Worm (Caenorhabditis elegans) whole organism, L4 larva: ENCODE data around the gene T27E7.3.
"Not testable (repeated sequence)": the region's sequence is repeated elsewhere in the genome, so short reads cannot be mapped to it uniquely, and the experiment has no call there.

Experiments used
- F49E8.2 ChIP-seq: sonication (generic microtip); optimal IDR thresholded peaks from 2 replicates; lab custom pipeline; 2016; ENCODE audit warnings: missing compliant biosample characterization, mild to moderate bottlenecking, missing genetic modification characterization, borderline replicate concordance
- T26A8.4 ChIP-seq: fragments of 200-800 bp; sonication (Bioruptor generic); IDR thresholded peaks from 2 replicates; pipeline ENCODE4 v1.3.6; 2022; ENCODE audit warnings: missing genetic modification characterization, missing compliant biosample characterization
- ZK337.2 ChIP-seq: fragments of 200-800 bp; sonication (Bioruptor generic); IDR thresholded peaks from 2 replicates; pipeline ENCODE4 v1.3.6; 2022; ENCODE audit warnings: missing genetic modification reagents, missing genetic modification characterization, missing compliant biosample characterization
- aha-1 ChIP-seq: fragments of 150-350 bp; peaks from one replicate; lab custom pipeline; 2014; ENCODE audit warnings: missing biosample characterization, missing genetic modification characterization
- aly-2 ChIP-seq: sonication (generic microtip); optimal IDR thresholded peaks from 2 replicates; lab custom pipeline; 2018; ENCODE audit warnings: missing biosample characterization, missing genetic modification characterization
- ama-1 ChIP-seq: fragments of 150-350 bp; optimal IDR thresholded peaks from 2 replicates; lab custom pipeline; 2014; ENCODE audit warnings: inconsistent platforms, mixed read lengths
- ceh-20 ChIP-seq: fragments of 200-800 bp; sonication (Bioruptor generic); IDR thresholded peaks from 2 replicates; pipeline ENCODE4 v1.3.6; 2022; ENCODE audit warnings: missing genetic modification reagents, missing genetic modification characterization, missing compliant biosample characterization
- ceh-28 ChIP-seq: fragments of 150-350 bp; optimal IDR thresholded peaks from 2 replicates; lab custom pipeline; 2014; ENCODE audit warnings: missing biosample characterization, missing genetic modification reagents, missing genetic modification characterization
- ceh-82 ChIP-seq: sonication (generic microtip); optimal IDR thresholded peaks from 2 replicates; lab custom pipeline; 2017; ENCODE audit warnings: missing biosample characterization, missing genetic modification characterization
- ces-1 ChIP-seq: fragments of 150-350 bp; sonication (generic microtip); optimal IDR thresholded peaks from 4 replicates; lab custom pipeline; 2014; ENCODE audit warnings: missing biosample characterization, missing genetic modification reagents, missing genetic modification characterization
- ctbp-1 ChIP-seq: fragments of 200-800 bp; sonication (Bioruptor generic); IDR thresholded peaks from 2 replicates; pipeline ENCODE4 v1.3.6; 2022; ENCODE audit warnings: missing genetic modification reagents, missing genetic modification characterization, missing compliant biosample characterization
- daf-8 ChIP-seq: fragments of 200-800 bp; sonication (Bioruptor generic); IDR thresholded peaks from 2 replicates; pipeline ENCODE4 v1.3.6; 2022; ENCODE audit warnings: missing genetic modification characterization, missing compliant biosample characterization
- duxl-1 ChIP-seq: sonication (generic microtip); optimal IDR thresholded peaks from 2 replicates; lab custom pipeline; 2016; ENCODE audit warnings: mild to moderate bottlenecking, missing genetic modification characterization, moderate library complexity, missing compliant biosample characterization; ENCODE audit not compliant: poor library complexity
- dve-1 ChIP-seq: sonication (generic microtip); optimal IDR thresholded peaks from 2 replicates; lab custom pipeline; 2017; ENCODE audit warnings: antibody characterized with exemption, mild to moderate bottlenecking, missing genetic modification characterization, missing compliant biosample characterization; ENCODE audit not compliant: insufficient read depth
- egl-27 ChIP-seq: sonication (generic microtip); optimal IDR thresholded peaks from 3 replicates; lab custom pipeline; 2017; ENCODE audit warnings: missing biosample characterization, missing genetic modification reagents, missing genetic modification characterization
- egl-43 ChIP-seq: fragments of 200-800 bp; sonication (Bioruptor generic); IDR thresholded peaks from 2 replicates; pipeline ENCODE4 v1.3.6; 2022; ENCODE audit warnings: missing genetic modification reagents, missing genetic modification characterization, missing compliant biosample characterization
- hif-1 ChIP-seq, 2 experiments: sonication (generic microtip); optimal IDR thresholded peaks; 2 replicates each; lab custom pipeline; 2016 to 2017; ENCODE audit warnings: missing compliant biosample characterization in 2 of 2, missing genetic modification characterization in 2 of 2, missing genetic modification reagents in 2 of 2, missing genotype in 2 of 2, mild to moderate bottlenecking in 1 of 2
- jun-1 ChIP-seq: fragments of 150-350 bp; optimal IDR thresholded peaks from 2 replicates; lab custom pipeline; 2014; ENCODE audit warnings: missing biosample characterization, missing genetic modification reagents, missing genetic modification characterization
- lim-7 ChIP-seq: fragments of 200-800 bp; sonication (Bioruptor generic); IDR thresholded peaks from 2 replicates; pipeline ENCODE4 v1.3.6; 2022; ENCODE audit warnings: missing genetic modification characterization, missing compliant biosample characterization
- mes-2 ChIP-seq: sonication (generic microtip); optimal IDR thresholded peaks from 2 replicates; lab custom pipeline; 2016; ENCODE audit warnings: missing genotype, mild to moderate bottlenecking, missing genetic modification characterization, missing compliant biosample characterization; ENCODE audit not compliant: poor library complexity, severe bottlenecking
- nhr-102 ChIP-seq: sonication (generic microtip); optimal IDR thresholded peaks from 2 replicates; lab custom pipeline; 2016; ENCODE audit warnings: mild to moderate bottlenecking, missing genetic modification characterization, moderate library complexity, missing compliant biosample characterization
- skn-1 ChIP-seq: fragments of 150-350 bp; optimal IDR thresholded peaks from 2 replicates; lab custom pipeline; 2014; ENCODE audit warnings: missing biosample characterization, missing genetic modification characterization
- tag-97 ChIP-seq: fragments of 200-800 bp; sonication (Bioruptor generic); IDR thresholded peaks from 2 replicates; pipeline ENCODE4 v1.3.6; 2022; ENCODE audit warnings: missing genetic modification characterization, missing compliant biosample characterization
- unc-62 ChIP-seq, 3 experiments: fragments of 150-350 bp in 1 of 3; sonication (generic microtip); optimal IDR thresholded peaks in 2 of 3; peaks in 1 of 3; 1 replicate in 1 of 3; 2 replicates in 2 of 3; lab custom pipeline; 2014 to 2017; ENCODE audit warnings: missing biosample characterization in 3 of 3, missing genetic modification characterization in 3 of 3, missing genetic modification reagents in 3 of 3, missing genotype in 1 of 3
- zag-1 ChIP-seq: fragments of 150-350 bp; optimal IDR thresholded peaks from 2 replicates; lab custom pipeline; 2014; ENCODE audit warnings: missing biosample characterization, missing genetic modification characterization
- zfp-2 ChIP-seq: sonication (generic microtip); optimal IDR thresholded peaks from 2 replicates; lab custom pipeline; 2016; ENCODE audit warnings: mild to moderate bottlenecking, missing genetic modification characterization, missing compliant biosample characterization
- zfp-3 ChIP-seq: fragments of 200-800 bp; sonication (Bioruptor generic); conservative IDR thresholded peaks from 2 replicates; pipeline ENCODE4 v1.3.6; 2022; ENCODE audit warnings: missing genetic modification reagents, missing genetic modification characterization, missing compliant biosample characterization
- zip-11 ChIP-seq: fragments of 200-800 bp; sonication (Bioruptor generic); IDR thresholded peaks from 2 replicates; pipeline ENCODE4 v1.3.6; 2022; ENCODE audit warnings: missing genetic modification characterization, missing compliant biosample characterization
- zip-2 ChIP-seq: fragments of 150-350 bp; optimal IDR thresholded peaks from 2 replicates; lab custom pipeline; 2014; ENCODE audit warnings: missing biosample characterization, missing genetic modification characterization
- ztf-11 ChIP-seq: fragments of 150-350 bp; optimal IDR thresholded peaks from 2 replicates; lab custom pipeline; 2014; ENCODE audit warnings: missing biosample characterization, missing genetic modification characterization

Gene T27E7.3

ce11 chrIV:14536911-14537310, 8.1 kb downstream of the T27E7.3 start, which contains the start of gene T27E7.5:
T27E7.5 (plus strand) TSS chrIV:14537163.
- TF ChIP-seq ama-1 (lab: Kevin White, UChicago) (no peak), aha-1 (tag; lab: Kevin White, UChicago) (peak; percentile 91), duxl-1 (tag; lab: Kevin White, UChicago) (no peak), jun-1 (no peak), zip-2 (tag; lab: Kevin White, UChicago) (no peak), unc-62 (GFP tag; optimal IDR thresholded peaks at IDR 0.05 in 1 of 2; lab: Kevin White, UChicago) (peak in 1 of 2 experiments; percentile 30), unc-62 (tag; optimal IDR thresholded peaks at IDR 0.05; lab: Kevin White, UChicago) (no peak), egl-43 (GFP tag; lab: Robert Waterston, UW) (no peak)

DNA sequence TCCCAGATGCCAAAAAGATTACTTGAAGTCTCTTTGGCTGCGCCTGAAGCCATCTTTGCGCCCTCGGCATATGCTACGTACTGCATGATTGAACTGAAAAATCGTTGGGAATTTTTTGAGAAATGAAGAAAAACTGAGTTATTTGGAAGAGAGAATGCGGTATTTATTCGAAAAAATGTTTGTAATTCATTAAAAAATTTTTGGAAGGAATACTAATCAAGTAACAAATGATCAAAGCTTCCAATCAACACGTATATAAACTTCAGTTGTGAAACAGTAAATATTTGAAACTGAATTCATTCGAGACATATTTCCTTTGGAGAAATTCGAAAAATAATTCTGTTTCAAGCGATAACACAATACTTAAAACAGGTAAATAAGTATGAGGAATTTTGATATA, 13.7 kb downstream of the T27E7.3 start, which contains the start of gene pals-29:
Gene pals-29 (minus strand): TSS at position 101 of the 400 bp plus-strand sequence.
- TF ChIP-seq lim-7 (no peak), zfp-3 (GFP tag; lab: Robert Waterston, UW) (no peak), egl-27 (no peak), daf-8 (GFP tag; lab: Robert Waterston, UW) (no peak), ceh-20 (no peak)

- TF ChIP-seq aha-1 (tag; lab: Kevin White, UChicago) (peak; percentile 55), tag-97 (no peak)
Measured at ce11 chrIV:14547292-14547691, 18.5 kb downstream of the T27E7.3 start.

- TF ChIP-seq ces-1 (GFP tag; lab: Kevin White, UChicago) (no peak), ZK337.2 (no peak), zfp-2 (tag; lab: Kevin White, UChicago) (no peak), zip-11 (GFP tag; lab: Robert Waterston, UW) (no peak), nhr-102 (no peak), hif-1 (tag; optimal IDR thresholded peaks at IDR 0.05; lab: Kevin White, UChicago) (no peak), T26A8.4 (GFP tag; lab: Robert Waterston, UW) (no peak), aly-2 (tag; lab: Kevin White, UChicago) (no peak), zag-1 (tag; lab: Kevin White, UChicago) (no peak), ztf-11 (tag; lab: Kevin White, UChicago) (no peak), dve-1 (tag; lab: Kevin White, UChicago) (no peak), F49E8.2 (no peak), ceh-82 (tag; lab: Kevin White, UChicago) (no peak)
Measured at ce11 chrIV:14549308-14549707, 20.5 kb downstream of the T27E7.3 start, which contains the start of gene T27E7.9. T27E7.9 (minus strand) TSS chrIV:14549408.

DNA sequence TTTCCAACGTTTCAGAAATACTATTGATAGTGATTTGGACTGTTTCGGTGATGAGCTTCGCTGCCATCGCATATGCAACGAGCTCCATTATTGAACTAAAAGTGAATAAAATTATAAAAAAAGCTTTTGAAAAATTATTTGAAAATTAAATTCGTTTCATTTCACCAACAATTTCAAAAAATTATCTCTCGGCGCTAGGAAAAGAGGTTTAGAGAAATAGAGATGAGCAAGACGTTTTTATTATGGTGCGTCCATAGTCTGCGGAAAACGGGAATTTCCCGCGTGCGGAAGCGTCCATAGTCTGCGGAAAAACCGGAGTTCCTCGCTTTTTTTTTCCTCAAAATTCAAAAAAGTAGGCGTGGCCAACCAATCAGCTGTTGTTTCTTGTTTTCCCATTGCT, 23.1 kb downstream of the T27E7.3 start, which contains the start of gene pals-30:
Gene pals-30 (minus strand): TSS at position 101 of the 400 bp plus-strand sequence.
- TF ChIP-seq mes-2, ceh-28, skn-1 (tag; lab: Kevin White, UChicago): not testable (repeated sequence)

DNA sequence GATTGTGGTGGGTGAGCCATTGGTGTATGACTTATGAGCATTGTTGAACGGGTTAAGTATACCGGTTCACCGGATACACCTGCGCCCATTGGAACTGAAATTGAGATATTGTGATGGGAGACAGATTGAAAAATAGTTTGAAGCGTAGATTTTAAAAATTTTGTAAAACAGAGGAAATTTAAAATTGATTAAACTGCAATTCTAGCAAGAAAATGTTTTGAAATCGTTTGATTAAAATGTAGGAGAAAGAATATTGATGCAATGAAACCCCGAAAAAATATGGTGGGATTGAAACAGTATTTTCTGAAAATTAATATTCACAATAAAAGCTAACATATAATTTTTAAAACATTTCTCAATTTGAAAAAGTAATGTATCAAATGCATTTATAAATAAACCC, 26.0 kb downstream of the T27E7.3 start, which contains the start of gene Y57G11B.6:
Gene Y57G11B.6 (minus strand): TSS at position 101 of the 400 bp plus-strand sequence.
- TF ChIP-seq aha-1 (tag; lab: Kevin White, UChicago) (peak; percentile 24), ctbp-1 (GFP tag; lab: Robert Waterston, UW) (no peak)
